Fruit fly (Drosophila melanogaster) whole organism, embryonic: Measurements from ENCODE around the gene Tyler.

Experiments
- Ada2b ChIP-seq: fragments of 200-800 bp; sonication (Bioruptor generic); IDR thresholded peaks from 2 replicates; pipeline ENCODE4 v1.3.6; 2022; ENCODE audit warnings: missing biosample characterization, missing genetic modification characterization
- B-H1 ChIP-seq: fragments of 200-800 bp; sonication (Bioruptor generic); IDR thresholded peaks from 3 replicates; pipeline ENCODE4 v1.3.6; 2022; ENCODE audit warnings: missing biosample characterization, missing genetic modification characterization
- CG10147 ChIP-seq: fragments of 200-800 bp; sonication (Bioruptor generic); optimal IDR thresholded peaks from 2 replicates; lab custom pipeline; 2019; ENCODE audit warnings: missing biosample characterization, mild to moderate bottlenecking, missing genetic modification characterization, moderate library complexity
- CG10366 ChIP-seq: fragments of 200-800 bp; sonication (Bioruptor generic); IDR thresholded peaks from 2 replicates; pipeline ENCODE4 v1.3.6; 2022; ENCODE audit warnings: missing biosample characterization, missing genetic modification characterization
- CG10543 ChIP-seq: fragments of 200-800 bp; sonication (Bioruptor generic); optimal IDR thresholded peaks from 3 replicates; lab custom pipeline; 2017; ENCODE audit warnings: missing biosample characterization, mild to moderate bottlenecking, missing genetic modification characterization, moderate library complexity
- CG11247 ChIP-seq: fragments of 200-800 bp; sonication (Bioruptor generic); IDR thresholded peaks from 2 replicates; pipeline ENCODE4 v1.3.6; 2022; ENCODE audit warnings: missing biosample characterization, missing genetic modification characterization
- CG11504 ChIP-seq: fragments of 200-800 bp; sonication (Bioruptor generic); optimal IDR thresholded peaks from 3 replicates; lab custom pipeline; 2019; ENCODE audit warnings: missing biosample characterization, mild to moderate bottlenecking, missing genetic modification characterization, moderate library complexity
- CG11695 ChIP-seq: fragments of 200-800 bp; sonication (Bioruptor generic); IDR thresholded peaks from 3 replicates; pipeline ENCODE4 v1.3.6; 2022; ENCODE audit warnings: missing biosample characterization, missing genetic modification characterization
- CG12299 ChIP-seq: fragments of 200-800 bp; sonication (Bioruptor generic); optimal IDR thresholded peaks from 2 replicates; lab custom pipeline; 2018; ENCODE audit warnings: missing biosample characterization, mild to moderate bottlenecking, missing genetic modification characterization
- CG1233 ChIP-seq: fragments of 200-800 bp; sonication (Bioruptor generic); optimal IDR thresholded peaks from 4 replicates; lab custom pipeline; 2018; ENCODE audit warnings: missing biosample characterization, mild to moderate bottlenecking, missing genetic modification characterization
- CG12769 ChIP-seq: fragments of 200-800 bp; sonication (Bioruptor generic); optimal IDR thresholded peaks from 2 replicates; lab custom pipeline; 2019; ENCODE audit warnings: missing biosample characterization, mild to moderate bottlenecking, missing genetic modification characterization, moderate library complexity
- CG13775 ChIP-seq: fragments of 200-800 bp; sonication (Bioruptor generic); optimal IDR thresholded peaks from 3 replicates; lab custom pipeline; 2017; ENCODE audit warnings: missing biosample characterization, mild to moderate bottlenecking, missing genetic modification characterization
- CG15011 ChIP-seq: fragments of 200-800 bp; sonication (Bioruptor generic); optimal IDR thresholded peaks from 3 replicates; lab custom pipeline; 2018; ENCODE audit warnings: missing biosample characterization, mild to moderate bottlenecking, missing genetic modification characterization
- CG15601 ChIP-seq: fragments of 200-800 bp; sonication (Bioruptor generic); optimal IDR thresholded peaks from 3 replicates; lab custom pipeline; 2019; ENCODE audit warnings: missing biosample characterization, mild to moderate bottlenecking, missing genetic modification characterization, moderate library complexity
- CG2875 ChIP-seq: fragments of 200-800 bp; sonication (Bioruptor generic); optimal IDR thresholded peaks from 2 replicates; lab custom pipeline; 2017; ENCODE audit warnings: missing biosample characterization, mild to moderate bottlenecking, missing genetic modification characterization, missing genetic modification reagents
- CG30020 ChIP-seq: fragments of 200-800 bp; optimal IDR thresholded peaks from 2 replicates; lab custom pipeline; 2019; ENCODE audit warnings: missing biosample characterization, mild to moderate bottlenecking, missing genetic modification characterization, moderate library complexity
- CG31224 ChIP-seq: fragments of 200-800 bp; sonication (Bioruptor generic); IDR thresholded peaks from 2 replicates; pipeline ENCODE4 v1.3.6; 2022; ENCODE audit warnings: missing biosample characterization, missing genetic modification characterization
- CG42726 ChIP-seq: fragments of 200-800 bp; sonication (Bioruptor generic); IDR thresholded peaks from 2 replicates; pipeline ENCODE4 v1.3.6; 2022; ENCODE audit warnings: missing biosample characterization, missing genetic modification characterization; ENCODE audit not compliant: partially characterized antibody
- CG5953 ChIP-seq: fragments of 200-800 bp; sonication (Bioruptor generic); IDR thresholded peaks from 2 replicates; pipeline ENCODE4 v1.3.6; 2022; ENCODE audit warnings: missing biosample characterization, missing genetic modification characterization
- CG7839 ChIP-seq: fragments of 200-800 bp; sonication (Bioruptor generic); optimal IDR thresholded peaks from 3 replicates; lab custom pipeline; 2018; ENCODE audit warnings: missing biosample characterization, mild to moderate bottlenecking, missing genetic modification characterization, moderate library complexity
- CG7928 ChIP-seq: fragments of 200-800 bp; sonication (Bioruptor generic); optimal IDR thresholded peaks from 2 replicates; lab custom pipeline; 2017; ENCODE audit warnings: missing biosample characterization, mild to moderate bottlenecking, missing genetic modification characterization
- CG8290 ChIP-seq, 3 experiments: fragments of 200-800 bp; sonication (Bioruptor generic); optimal IDR thresholded peaks; 2 replicates each; lab custom pipeline; 2016 to 2019; ENCODE audit warnings: missing biosample characterization in 3 of 3, missing genetic modification characterization in 3 of 3, mild to moderate bottlenecking in 2 of 3, moderate library complexity in 1 of 3
- CG8388 ChIP-seq: fragments of 200-800 bp; sonication (Bioruptor generic); optimal IDR thresholded peaks from 2 replicates; lab custom pipeline; 2019; ENCODE audit warnings: missing biosample characterization, mild to moderate bottlenecking, missing genetic modification characterization, moderate library complexity
- CG9932 ChIP-seq: fragments of 200-800 bp; sonication (Bioruptor generic); IDR thresholded peaks from 2 replicates; pipeline ENCODE4 v1.3.6; 2022; ENCODE audit warnings: missing biosample characterization, missing genetic modification characterization
- CTCF ChIP-seq: fragments of 200-800 bp; sonication (Bioruptor generic); optimal IDR thresholded peaks from 2 replicates; lab custom pipeline; 2017; ENCODE audit warnings: missing biosample characterization, mild to moderate bottlenecking, missing genetic modification characterization, moderate library complexity
- Dbx ChIP-seq: fragments of 200-800 bp; sonication (Bioruptor generic); IDR thresholded peaks from 3 replicates; pipeline ENCODE4 v1.3.6; 2022; ENCODE audit warnings: missing biosample characterization, missing genetic modification characterization
- HmgZ ChIP-seq: fragments of 200-800 bp; sonication (Bioruptor generic); optimal IDR thresholded peaks from 2 replicates; lab custom pipeline; 2018; ENCODE audit warnings: missing biosample characterization, mild to moderate bottlenecking, missing genetic modification characterization
- Lpt ChIP-seq: fragments of >200 bp; optimal IDR thresholded peaks from 2 replicates; lab custom pipeline; 2018; ENCODE audit warnings: missing biosample characterization, missing genetic modification characterization
- NC2β ChIP-seq: fragments of 200-800 bp; sonication (Bioruptor generic); optimal IDR thresholded peaks from 2 replicates; lab custom pipeline; 2016; ENCODE audit warnings: missing biosample characterization, missing genetic modification characterization
- Rfx ChIP-seq: fragments of 200-800 bp; sonication (Bioruptor generic); IDR thresholded peaks from 2 replicates; pipeline ENCODE4 v1.3.6; 2022; ENCODE audit warnings: missing biosample characterization, missing genetic modification characterization
- Usf ChIP-seq: fragments of 200-800 bp; sonication (Bioruptor generic); optimal IDR thresholded peaks from 2 replicates; lab custom pipeline; 2017; ENCODE audit warnings: missing genotype, missing biosample characterization, missing genetic modification characterization
- ato ChIP-seq: fragments of 200-800 bp; sonication (Bioruptor generic); IDR thresholded peaks from 2 replicates; pipeline ENCODE4 v1.3.6; 2022; ENCODE audit warnings: missing biosample characterization, missing genetic modification characterization; ENCODE audit not compliant: partially characterized antibody
- az2 ChIP-seq: fragments of 200-800 bp; sonication (Bioruptor generic); optimal IDR thresholded peaks from 3 replicates; lab custom pipeline; 2016; ENCODE audit warnings: missing biosample characterization, missing genetic modification characterization
- bbx ChIP-seq: fragments of 200-800 bp; sonication (Bioruptor generic); IDR thresholded peaks from 2 replicates; pipeline ENCODE4 v1.3.6; 2022; ENCODE audit warnings: missing biosample characterization, missing genetic modification characterization; ENCODE audit not compliant: partially characterized antibody
- chinmo ChIP-seq: fragments of 200-800 bp; sonication (Bioruptor generic); IDR thresholded peaks from 4 replicates; pipeline ENCODE4 v1.3.6; 2022; ENCODE audit warnings: missing biosample characterization, missing genetic modification characterization; ENCODE audit not compliant: partially characterized antibody
- dati ChIP-seq: fragments of 200-800 bp; sonication (Bioruptor generic); IDR thresholded peaks from 2 replicates; pipeline ENCODE4 v1.3.6; 2022; ENCODE audit warnings: missing biosample characterization, missing genetic modification characterization
- dimm ChIP-seq: fragments of 200-800 bp; sonication (Bioruptor generic); IDR thresholded peaks from 2 replicates; pipeline ENCODE4 v1.3.6; 2022; ENCODE audit warnings: missing biosample characterization, missing genetic modification characterization
- fd64A ChIP-seq: fragments of 200-800 bp; sonication (Bioruptor generic); optimal IDR thresholded peaks from 3 replicates; lab custom pipeline; 2018; ENCODE audit warnings: missing biosample characterization, mild to moderate bottlenecking, missing genetic modification characterization
- fd96Cb ChIP-seq: fragments of 200-800 bp; sonication (Bioruptor generic); optimal IDR thresholded peaks from 2 replicates; lab custom pipeline; 2018; ENCODE audit warnings: missing biosample characterization, mild to moderate bottlenecking, missing genetic modification characterization, moderate library complexity
- grn ChIP-seq: fragments of 200-800 bp; sonication (Bioruptor generic); optimal IDR thresholded peaks from 3 replicates; lab custom pipeline; 2017; ENCODE audit warnings: missing biosample characterization, missing genetic modification characterization
- h ChIP-seq: fragments of >200 bp; optimal IDR thresholded peaks from 2 replicates; lab custom pipeline; 2017
- hth ChIP-seq: fragments of >200 bp; optimal IDR thresholded peaks from 2 replicates; lab custom pipeline; 2017; ENCODE audit warnings: inconsistent platforms
- lab ChIP-seq: fragments of 200-800 bp; sonication (Bioruptor generic); optimal IDR thresholded peaks from 3 replicates; lab custom pipeline; 2017; ENCODE audit warnings: missing biosample characterization, missing genetic modification characterization, mild to moderate bottlenecking, moderate library complexity, missing genetic modification reagents
- mld ChIP-seq: fragments of 200-800 bp; sonication (Bioruptor generic); IDR thresholded peaks from 3 replicates; pipeline ENCODE4 v1.3.6; 2022; ENCODE audit warnings: missing biosample characterization, missing genetic modification characterization; ENCODE audit not compliant: partially characterized antibody
- nau ChIP-seq: fragments of 200-800 bp; sonication (Bioruptor generic); optimal IDR thresholded peaks from 3 replicates; lab custom pipeline; 2017; ENCODE audit warnings: missing biosample characterization, mild to moderate bottlenecking, missing genetic modification characterization, missing genetic modification reagents
- pros ChIP-seq: fragments of 200-800 bp; sonication (Bioruptor generic); optimal IDR thresholded peaks from 3 replicates; lab custom pipeline; 2019; ENCODE audit warnings: missing biosample characterization, mild to moderate bottlenecking, missing genetic modification characterization, moderate library complexity
- repo ChIP-seq: fragments of 200-800 bp; sonication (Bioruptor generic); optimal IDR thresholded peaks from 2 replicates; lab custom pipeline; 2016; ENCODE audit warnings: missing biosample characterization, missing genetic modification characterization
- sens-2 ChIP-seq: fragments of 200-800 bp; sonication (Bioruptor generic); IDR thresholded peaks from 2 replicates; pipeline ENCODE4 v1.3.6; 2022; ENCODE audit warnings: missing biosample characterization, missing genetic modification characterization
- sisA ChIP-seq: fragments of 200-800 bp; sonication (Bioruptor generic); IDR thresholded peaks from 2 replicates; pipeline ENCODE4 v1.3.6; 2022; ENCODE audit warnings: missing biosample characterization, missing genetic modification characterization
- trem ChIP-seq: fragments of 200-800 bp; optimal IDR thresholded peaks from 3 replicates; lab custom pipeline; 2019; ENCODE audit warnings: missing biosample characterization, mild to moderate bottlenecking, missing genetic modification characterization, moderate library complexity
- yki ChIP-seq: fragments of >200 bp; optimal IDR thresholded peaks from 3 replicates; lab custom pipeline; 2018
- z ChIP-seq: fragments of 200-800 bp; sonication (Bioruptor generic); IDR thresholded peaks from 3 replicates; pipeline ENCODE4 v1.3.6; 2022; ENCODE audit warnings: missing biosample characterization, missing genetic modification characterization

Tyler gene

DNA sequence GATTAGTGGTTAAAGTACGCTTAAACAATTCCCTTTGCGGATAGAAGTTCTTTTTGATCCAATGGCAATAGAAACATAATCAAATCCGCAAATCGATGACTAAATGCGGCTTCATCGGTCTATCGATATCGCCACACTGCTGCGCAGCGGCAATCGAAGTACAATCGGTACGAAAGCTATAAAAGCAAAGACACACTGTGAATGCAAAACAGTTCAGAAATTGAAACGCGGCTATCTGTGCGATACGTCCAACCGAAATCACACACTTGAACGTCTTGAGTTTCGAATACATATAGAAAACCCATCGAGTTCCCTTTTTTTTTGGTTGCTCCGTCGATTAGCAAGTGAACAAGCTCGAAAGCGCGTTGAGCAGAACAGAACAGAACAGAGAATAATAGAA, 6.3 kb upstream of the Tyler start, which contains the start of gene CG14207 (continued):
- TF ChIP-seq fd64A (GFP tag; lab: Kevin White, UChicago) = no peak
- TF ChIP-seq Lpt = no peak
- no peak for TF ChIP-seq CG10366 (GFP tag; lab: Robert Waterston, UW)
- peak; percentile 30; the same call in 1 of the 2 replicates for TF ChIP-seq CG11247 (GFP tag; lab: Robert Waterston, UW)
- peak; percentile 29 for TF ChIP-seq trem
- TF ChIP-seq mld (GFP tag; lab: Robert Waterston, UW) = peak; percentile 80
- no peak for TF ChIP-seq Ada2b
- TF ChIP-seq CG15601 = peak; percentile 10
- TF ChIP-seq CG42726 (GFP tag; lab: Robert Waterston, UW) = peak; percentile 59; the same call in 1 of the 2 replicates
- no peak for TF ChIP-seq hth (lab: Kevin White, UChicago)
- no peak for TF ChIP-seq sens-2 (GFP tag; lab: Robert Waterston, UW)
- no peak for TF ChIP-seq CG7928 (GFP tag; lab: Kevin White, UChicago)
- TF ChIP-seq HmgZ (tag; lab: Kevin White, UChicago) = peak; percentile 62
- peak; percentile 82 for TF ChIP-seq ato (GFP tag; lab: Robert Waterston, UW)
- peak; percentile 84; the same call in 2 of the 4 replicates for TF ChIP-seq chinmo (GFP tag; lab: Robert Waterston, UW)
- no peak for TF ChIP-seq CG30020 (tag; lab: Kevin White, UChicago)
- peak; percentile 50; the same call in 2 of the 3 replicates for TF ChIP-seq Dbx (GFP tag; lab: Robert Waterston, UW)
- no peak for TF ChIP-seq dati (GFP tag; lab: Robert Waterston, UW)
- no peak for TF ChIP-seq CG15011 (GFP tag; lab: Kevin White, UChicago)
- peak; percentile 29; the same call in 1 of the 2 replicates for TF ChIP-seq CG9932 (GFP tag; lab: Robert Waterston, UW)
- no peak for TF ChIP-seq Usf (GFP tag; lab: Kevin White, UChicago)
- TF ChIP-seq grn (GFP tag; lab: Kevin White, UChicago) = no peak
- TF ChIP-seq CG8388 (GFP tag; lab: Kevin White, UChicago) = no peak
- no peak for TF ChIP-seq CG2875 (GFP tag; lab: Kevin White, UChicago)
- TF ChIP-seq CG10147 = no peak
- no peak for TF ChIP-seq B-H1 (GFP tag; lab: Robert Waterston, UW)
- TF ChIP-seq CG8290 (GFP tag; optimal IDR thresholded peaks at IDR 0.05; lab: Kevin White, UChicago) = no peak
- TF ChIP-seq CG8290 (tag; optimal IDR thresholded peaks at IDR 0.05; lab: Kevin White, UChicago) = peak in 1 of 2 experiments; percentile 63
- no peak for TF ChIP-seq nau (GFP tag; lab: Kevin White, UChicago)
- peak; percentile 1 for TF ChIP-seq CG12299 (tag; lab: Kevin White, UChicago)
- TF ChIP-seq CG11504 (tag; lab: Kevin White, UChicago) = peak; percentile 31
- no peak for TF ChIP-seq CG12769 (tag; lab: Kevin White, UChicago)
- TF ChIP-seq az2 (GFP tag; lab: Kevin White, UChicago) = no peak
- TF ChIP-seq yki = no peak
- TF ChIP-seq, all 482 proteins: peak for 143

DNA sequence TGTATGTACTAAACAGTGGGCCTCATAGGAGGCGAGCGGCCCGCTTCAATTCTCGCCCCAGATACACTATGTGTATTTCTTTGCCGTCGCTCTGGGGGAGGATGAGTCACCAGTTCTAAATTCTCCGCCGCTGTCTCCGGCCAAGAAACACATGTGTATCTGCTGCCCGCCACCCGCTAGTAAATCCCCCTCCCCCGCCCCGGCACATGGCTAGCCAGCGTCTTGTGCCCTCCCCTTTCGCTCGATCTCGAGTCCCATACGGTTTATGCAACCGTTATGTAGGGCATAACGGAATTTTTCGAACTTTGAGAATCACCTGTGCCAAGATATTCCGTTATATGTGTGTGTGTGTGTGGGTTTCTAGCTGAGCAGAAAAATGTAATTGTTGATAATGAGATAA, 5.4 kb upstream of the Tyler start:
- TF ChIP-seq pros (GFP tag; lab: Kevin White, UChicago) (peak; percentile 83), CG10543 (GFP tag; lab: Kevin White, UChicago) (peak; percentile 92), bbx (0 out of 2 replicates have a peak, but pooled peaks have one; percentile 20), CTCF (GFP tag; lab: Kevin White, UChicago) (no peak), CG11695 (no peak), B-H1 (GFP tag; lab: Robert Waterston, UW) (no peak), Rfx (GFP tag; lab: Robert Waterston, UW) (0 out of 2 replicates have a peak, but pooled peaks have one; percentile 49), dimm (GFP tag; lab: Robert Waterston, UW) (no peak), repo (no peak), fd96Cb (no peak), CG13775 (GFP tag; lab: Kevin White, UChicago) (no peak), CG7839 (tag; lab: Kevin White, UChicago) (no peak), h (no peak), CG31224 (GFP tag; lab: Robert Waterston, UW) (no peak), z (no peak), CG1233 (no peak), lab (GFP tag; lab: Kevin White, UChicago) (peak; percentile 11), CG12769 (tag; lab: Kevin White, UChicago) (peak; percentile 83), sisA (no peak), NC2β (GFP tag; lab: Kevin White, UChicago) (no peak), CG5953 (no peak)
